Fruit fly (Drosophila melanogaster): Measurements from ENCODE around the gene Gr68a.

The Gr68a gene

DNA sequence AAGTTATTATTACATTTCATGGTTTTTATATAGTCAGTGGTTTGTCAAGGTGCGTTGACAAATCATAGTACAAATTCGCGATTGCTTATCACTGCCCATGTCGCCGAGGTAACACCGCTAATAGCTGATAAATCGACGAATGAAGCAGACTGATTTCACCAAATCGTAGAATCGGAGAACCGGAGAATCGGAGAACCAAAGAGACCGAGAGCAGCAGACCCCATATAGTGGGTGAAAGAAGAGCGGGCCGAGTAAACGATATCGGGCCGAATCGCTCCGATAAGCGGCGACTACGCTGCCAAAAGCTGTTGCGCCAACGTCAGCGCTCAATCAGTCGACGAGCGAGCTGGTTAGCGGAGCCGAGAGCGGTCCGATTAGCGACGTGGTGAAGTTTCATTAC is 25.6 kb downstream of the Gr68a start, which contains the start of gene CG14131 (continued):
- TF ChIP-seq exex (tag; optimal IDR thresholded peaks at IDR 0.05) (peak; percentile 99), salm (tag; optimal IDR thresholded peaks at IDR 0.05) (no peak), CG8290 (GFP tag; optimal IDR thresholded peaks at IDR 0.05) (no peak), CG8290 (tag; optimal IDR thresholded peaks at IDR 0.05) (no peak), CG8765 (GFP tag; IDR thresholded peaks at IDR 0.05) (no peak), BEAF-32 (GFP tag; optimal IDR thresholded peaks at IDR 0.05) (no peak), toy (GFP tag; IDR thresholded peaks at IDR 0.05) (no peak), Ravus (GFP tag; IDR thresholded peaks at IDR 0.05) (no peak; the same call in 1 of the 2 replicates), gsb-n (tag; optimal IDR thresholded peaks at IDR 0.05) (no peak), Oli (tag; optimal IDR thresholded peaks at IDR 0.05) (no peak), CG5180 (GFP tag; optimal IDR thresholded peaks at IDR 0.05) (no peak), Spps (tag; optimal IDR thresholded peaks at IDR 0.05) (no peak), Chrac-16 (GFP tag; optimal IDR thresholded peaks at IDR 0.05) (no peak), CG9876 (GFP tag; optimal IDR thresholded peaks at IDR 0.05) (no peak), GATAe (GFP tag; conservative IDR thresholded peaks at IDR 0.05) (0 out of 2 replicates have a peak, but pooled peaks have one; percentile 21), ab (GFP tag; optimal IDR thresholded peaks at IDR 0.05) (no peak), CG7786 (GFP tag; optimal IDR thresholded peaks at IDR 0.05) (no peak), Med (GFP tag) (peak; percentile 65), B-H2 (GFP tag; optimal IDR thresholded peaks at IDR 0.05) (no peak), pros (GFP tag; optimal IDR thresholded peaks at IDR 0.05) (no peak), CG11398 (GFP tag; optimal IDR thresholded peaks at IDR 0.05) (no peak), gce (GFP tag; IDR thresholded peaks at IDR 0.05) (no peak), CG13775 (GFP tag; optimal IDR thresholded peaks at IDR 0.05) (no peak), CG33213 (GFP tag; optimal IDR thresholded peaks at IDR 0.05) (no peak), CG17912 (GFP tag; optimal IDR thresholded peaks at IDR 0.05) (no peak), CG7963 (GFP tag; IDR thresholded peaks at IDR 0.05; ENCODE audit: partially characterized antibody) (no peak), CG10321 (GFP tag; IDR thresholded peaks at IDR 0.05) (no peak), gcm2 (GFP tag; optimal IDR thresholded peaks at IDR 0.05) (no peak), pan (optimal IDR thresholded peaks at IDR 0.05) (no peak), pan (GFP tag; optimal IDR thresholded peaks at IDR 0.05 in 1 of 2, IDR thresholded peaks at IDR 0.05 in 1 of 2) (no peak), Pdp1 (GFP tag; optimal IDR thresholded peaks at IDR 0.05) (peak in 1 of 2 experiments; percentile 30), chinmo (GFP tag; IDR thresholded peaks at IDR 0.05; ENCODE audit: partially characterized antibody) (peak; percentile 62; the same call in 3 of the 4 replicates), CG2116 (GFP tag; optimal IDR thresholded peaks at IDR 0.05) (no peak), CG12744 (GFP tag; optimal IDR thresholded peaks at IDR 0.05) (no peak), nom (GFP tag; optimal IDR thresholded peaks at IDR 0.05) (no peak), CG15073 (GFP tag; optimal IDR thresholded peaks at IDR 0.05) (no peak)

dm6 chr3L:11777348-11777958 is 26.3 kb downstream of the Gr68a start:
- peak; percentile 78 for TF ChIP-seq mirr (GFP tag; optimal IDR thresholded peaks at IDR 0.05)
- TF ChIP-seq HmgZ (tag; optimal IDR thresholded peaks at IDR 0.05) = peak; percentile 19
- no peak for TF ChIP-seq CG31441 (GFP tag; IDR thresholded peaks at IDR 0.05)
- TF ChIP-seq CG9215 (GFP tag; IDR thresholded peaks at IDR 0.05) = no peak
- peak; percentile 13; the same call in 1 of the 3 replicates for TF ChIP-seq row (GFP tag; IDR thresholded peaks at IDR 0.05)
- no peak for TF ChIP-seq Rx (GFP tag; IDR thresholded peaks at IDR 0.05)
- TF ChIP-seq CG1024 (GFP tag; IDR thresholded peaks at IDR 0.05) = no peak
- no peak for TF ChIP-seq crol (GFP tag; IDR thresholded peaks at IDR 0.05)
- peak; percentile 41 for TF ChIP-seq exex (tag; optimal IDR thresholded peaks at IDR 0.05)
- TF ChIP-seq cg (GFP tag; optimal IDR thresholded peaks at IDR 0.05) = peak; percentile 72
- TF ChIP-seq CG16779 (GFP tag; IDR thresholded peaks at IDR 0.05) = no peak
- TF ChIP-seq CG17829 (tag; optimal IDR thresholded peaks at IDR 0.05) = no peak
- 0 out of 3 replicates have a peak, but pooled peaks have one; percentile 9 for TF ChIP-seq HLH4C (GFP tag; IDR thresholded peaks at IDR 0.05; ENCODE audit: partially characterized antibody)
- TF ChIP-seq psq (GFP tag; optimal IDR thresholded peaks at IDR 0.05) = no peak
- TF ChIP-seq lab (GFP tag; optimal IDR thresholded peaks at IDR 0.05) = peak; percentile 33
- no peak for TF ChIP-seq Trl (optimal IDR thresholded peaks at IDR 0.05)
- TF ChIP-seq Trl (GFP tag; optimal IDR thresholded peaks at IDR 0.05) = no peak
- TF ChIP-seq CG6791 (GFP tag; IDR thresholded peaks at IDR 0.05; ENCODE audit: partially characterized antibody) = no peak

All from whole organism, embryonic.